Worm (Caenorhabditis elegans): ENCODE data around the gene adr-2.

The adr-2 gene

DNA sequence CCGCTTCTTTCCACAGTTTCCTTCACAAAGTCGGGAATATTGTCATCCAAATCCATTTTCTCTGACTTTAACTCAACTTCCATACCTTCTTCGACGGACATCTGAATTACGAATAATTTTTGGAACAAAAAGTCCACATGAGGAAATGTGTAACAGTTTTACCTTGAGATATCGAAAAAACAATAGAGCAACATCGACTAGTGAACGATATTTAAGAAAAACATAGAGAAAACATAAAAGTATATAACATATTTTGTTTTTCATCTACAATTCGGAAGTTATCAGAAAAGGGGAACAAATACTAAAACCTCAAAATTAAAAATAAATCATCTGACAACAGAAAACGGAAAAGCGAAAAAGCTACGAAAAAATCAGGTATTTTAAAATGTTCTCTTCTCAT lies at the start of gene adr-2:
adr-2 (minus strand) TSS at position 101 of the 400 bp plus-strand sequence.
- TF ChIP-seq blmp-1 (tag; optimal IDR thresholded peaks at IDR 0.05), result no peak
- TF ChIP-seq nhr-77 (tag; optimal IDR thresholded peaks at IDR 0.05), result no peak
- no peak for TF ChIP-seq nhr-237 (tag; optimal IDR thresholded peaks at IDR 0.05)
- TF ChIP-seq F16B12.6 (tag; optimal IDR thresholded peaks at IDR 0.05), result no peak
- no peak for TF ChIP-seq nhr-84 (tag; optimal IDR thresholded peaks at IDR 0.05)
- no peak for TF ChIP-seq swsn-7 (tag; optimal IDR thresholded peaks at IDR 0.05)
- no peak for TF ChIP-seq sup-37 (GFP tag; optimal IDR thresholded peaks at IDR 0.05)
- TF ChIP-seq lin-15B (tag; optimal IDR thresholded peaks at IDR 0.05), result no peak
- TF ChIP-seq nhr-90 (tag; optimal IDR thresholded peaks at IDR 0.05; ENCODE audit: poor library complexity), result no peak

DNA sequence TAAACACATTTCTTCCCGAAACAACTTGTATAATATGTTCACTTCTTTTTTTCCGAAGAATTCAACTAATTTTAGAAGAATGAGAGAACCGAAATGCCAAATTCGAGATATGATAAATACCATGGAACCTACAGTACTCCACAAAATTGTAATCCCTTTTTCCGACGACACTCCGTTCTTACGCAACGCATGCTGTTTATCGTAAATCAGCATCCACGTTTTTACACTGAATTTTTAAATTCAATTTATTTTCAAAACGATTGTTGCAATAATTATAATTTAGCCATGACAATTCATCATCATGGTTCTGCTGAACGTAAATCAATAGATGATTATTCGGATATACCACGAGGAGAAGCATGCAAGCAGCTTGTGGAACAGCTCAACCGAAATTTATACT lies 48.5 kb upstream of the adr-2 start, which contains the start of gene B0361.3:
B0361.3 (plus strand) TSS at position 284 of the 400 bp plus-strand sequence.
- no peak for TF ChIP-seq sox-4 (tag; optimal IDR thresholded peaks at IDR 0.05)
- TF ChIP-seq lin-35 (GFP tag; optimal IDR thresholded peaks at IDR 0.05), result peak in 1 of 2 experiments; percentile 46
- TF ChIP-seq lsy-2 (tag; optimal IDR thresholded peaks at IDR 0.05), result peak in 1 of 2 experiments; percentile 77
- no peak for TF ChIP-seq nhr-90 (tag; optimal IDR thresholded peaks at IDR 0.05; ENCODE audit: poor library complexity)
- TF ChIP-seq blmp-1 (tag; optimal IDR thresholded peaks at IDR 0.05), result peak; percentile 5
- peak in 1 of 3 experiments; percentile 26 for TF ChIP-seq dpl-1 (GFP tag; optimal IDR thresholded peaks at IDR 0.05)
- peak in 1 of 2 experiments; percentile 29 for TF ChIP-seq efl-1 (optimal IDR thresholded peaks at IDR 0.05)
- TF ChIP-seq efl-1 (GFP tag; optimal IDR thresholded peaks at IDR 0.05 in 1 of 2), result no peak
- no peak for TF ChIP-seq nhr-76 (tag; optimal IDR thresholded peaks at IDR 0.05)

DNA sequence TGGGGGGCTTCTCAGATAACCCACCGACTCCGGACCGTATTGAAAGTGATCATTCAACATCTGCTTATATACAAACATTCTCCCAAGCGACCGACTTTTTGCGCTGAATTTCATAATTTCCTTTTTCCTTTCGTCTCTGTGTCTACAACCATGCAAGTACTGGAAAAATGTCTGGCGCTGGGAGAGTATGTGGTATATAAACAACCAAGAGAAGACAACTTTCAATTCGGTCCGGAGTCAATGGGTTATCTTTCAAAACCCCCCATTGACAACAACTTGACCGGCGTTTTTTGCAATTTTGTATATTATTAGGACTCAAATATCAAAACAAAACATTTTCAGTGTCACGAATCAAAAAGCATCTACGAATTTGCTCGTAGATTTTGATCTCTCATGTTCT lies 45.8 kb upstream of the adr-2 start:
- TF ChIP-seq nhr-19 (GFP tag; conservative IDR thresholded peaks at IDR 0.05), result peak; percentile 40; the same call in 1 of the 2 replicates
- TF ChIP-seq mef-2 (tag; optimal IDR thresholded peaks at IDR 0.05), result no peak
- peak; percentile 72 for TF ChIP-seq swsn-7 (tag; optimal IDR thresholded peaks at IDR 0.05)
- TF ChIP-seq zag-1 (tag; optimal IDR thresholded peaks at IDR 0.05), result no peak
- no peak for TF ChIP-seq lir-3 (tag; optimal IDR thresholded peaks at IDR 0.05; ENCODE audit: poor library complexity)
- TF ChIP-seq rnt-1 (tag; optimal IDR thresholded peaks at IDR 0.05), result peak; percentile 16
- peak; percentile 38 for TF ChIP-seq isw-1 (GFP tag; IDR thresholded peaks at IDR 0.05)
- no peak for TF ChIP-seq ets-5 (GFP tag; IDR thresholded peaks at IDR 0.05)
- TF ChIP-seq sox-4 (tag; optimal IDR thresholded peaks at IDR 0.05), result peak; percentile 11
- no peak for TF ChIP-seq egl-27 (tag; optimal IDR thresholded peaks at IDR 0.05)
- TF ChIP-seq unc-62 (GFP tag; optimal IDR thresholded peaks at IDR 0.05), result no peak
- no peak for TF ChIP-seq aha-1 (tag; optimal IDR thresholded peaks at IDR 0.05)
- TF ChIP-seq ztf-11 (tag; optimal IDR thresholded peaks at IDR 0.05), result no peak
- no peak for TF ChIP-seq nhr-237 (tag; optimal IDR thresholded peaks at IDR 0.05)
- TF ChIP-seq lin-13 (GFP tag; optimal IDR thresholded peaks at IDR 0.05), result peak; percentile 15
- TF ChIP-seq dpl-1 (GFP tag; optimal IDR thresholded peaks at IDR 0.05), result peak; percentile 41 to 65 (median 64)
- TF ChIP-seq mdl-1 (tag; optimal IDR thresholded peaks at IDR 0.05), result peak in 1 of 2 experiments; percentile 37
- peak in 2 of 3 experiments; percentile 58 to 61 for TF ChIP-seq ceh-82 (tag; optimal IDR thresholded peaks at IDR 0.05)
- TF ChIP-seq tbx-2 (tag; optimal IDR thresholded peaks at IDR 0.05), result peak; percentile 2
- TF ChIP-seq vab-15 (tag; optimal IDR thresholded peaks at IDR 0.05), result no peak
- peak; percentile 51 for TF ChIP-seq xbp-1 (tag; optimal IDR thresholded peaks at IDR 0.05)
- peak; percentile 43 for TF ChIP-seq irx-1 (tag; optimal IDR thresholded peaks at IDR 0.05)
- no peak for TF ChIP-seq unc-130 (tag; optimal IDR thresholded peaks at IDR 0.05)
- TF ChIP-seq mep-1 (tag; optimal IDR thresholded peaks at IDR 0.05), result peak; percentile 26
- no peak for TF ChIP-seq nhr-11 (tag; optimal IDR thresholded peaks at IDR 0.05)
- peak; percentile 98 for TF ChIP-seq snpc-4 (tag; optimal IDR thresholded peaks at IDR 0.05)
- TF ChIP-seq unc-98 (GFP tag; IDR thresholded peaks at IDR 0.05), result no peak
- peak; percentile 7 for TF ChIP-seq ceh-8 (GFP tag; optimal IDR thresholded peaks at IDR 0.05)
- no peak for TF ChIP-seq elt-3 (tag; optimal IDR thresholded peaks at IDR 0.05)
- TF ChIP-seq jun-1 (tag; optimal IDR thresholded peaks at IDR 0.05), result peak; percentile 77
- TF ChIP-seq unc-86 (tag; optimal IDR thresholded peaks at IDR 0.05), result no peak
- peak; percentile 74 for TF ChIP-seq nhr-47 (tag; optimal IDR thresholded peaks at IDR 0.05)
- no peak for TF ChIP-seq grh-1 (GFP tag; IDR thresholded peaks at IDR 0.05)
- TF ChIP-seq ceh-88 (GFP tag; IDR thresholded peaks at IDR 0.05), result no peak
- no peak for TF ChIP-seq mab-9 (GFP tag; IDR thresholded peaks at IDR 0.05)
- TF ChIP-seq nhr-77 (tag; optimal IDR thresholded peaks at IDR 0.05), result no peak
- peak; percentile 65 for TF ChIP-seq fkh-8 (tag; optimal IDR thresholded peaks at IDR 0.05)
- TF ChIP-seq C04F5.9 (tag; optimal IDR thresholded peaks at IDR 0.05), result no peak
- peak; percentile 49 to 85 for TF ChIP-seq lsy-2 (tag; optimal IDR thresholded peaks at IDR 0.05)
